Worm (Caenorhabditis elegans) whole organism, L1 larva: ENCODE measurements around the gene B0496.2.

Source experiments
- C34B4.2 ChIP-seq: sonication (generic microtip); optimal IDR thresholded peaks from 2 replicates; lab custom pipeline; 2017; ENCODE audit warnings: mild to moderate bottlenecking, missing genetic modification characterization, missing compliant biosample characterization
- Y116A8C.19 ChIP-seq: sonication (generic microtip); optimal IDR thresholded peaks from 2 replicates; lab custom pipeline; 2016; ENCODE audit warnings: missing compliant biosample characterization, missing genetic modification characterization, borderline replicate concordance
- aly-2 ChIP-seq: fragments of 150-350 bp; optimal IDR thresholded peaks from 2 replicates; lab custom pipeline; 2014; ENCODE audit warnings: missing biosample characterization, missing genetic modification characterization
- blmp-1 ChIP-seq: fragments of 150-350 bp; optimal IDR thresholded peaks from 2 replicates; lab custom pipeline; 2014; ENCODE audit warnings: missing biosample characterization, missing genetic modification characterization
- ceh-8 ChIP-seq: fragments of 200-800 bp; sonication (Bioruptor generic); optimal IDR thresholded peaks from 2 replicates; lab custom pipeline; 2018; ENCODE audit warnings: mild to moderate bottlenecking, missing genetic modification characterization, moderate library complexity, missing compliant biosample characterization
- ceh-82 ChIP-seq, 3 experiments: fragments of 150-350 bp in 1 of 3; sonication (generic microtip) in 2 of 3; optimal IDR thresholded peaks; 2 replicates each; lab custom pipeline; 2014 to 2017; ENCODE audit warnings: missing biosample characterization in 3 of 3, missing genetic modification characterization in 3 of 3
- dsc-1 ChIP-seq: sonication (generic microtip); optimal IDR thresholded peaks from 2 replicates; lab custom pipeline; 2016; ENCODE audit warnings: mild to moderate bottlenecking, missing genetic modification characterization, missing compliant biosample characterization
- efl-1 ChIP-seq, 4 experiments: fragments of 150-350 bp; optimal IDR thresholded peaks in 3 of 4; peaks in 1 of 4; 1 replicate in 1 of 4; 2 replicates in 3 of 4; lab custom pipeline; 2014; ENCODE audit warnings: missing biosample characterization in 2 of 4, missing genetic modification characterization in 2 of 4, missing genetic modification reagents in 2 of 4
- efl-3 ChIP-seq: fragments of 200-800 bp; sonication (Bioruptor generic); optimal IDR thresholded peaks from 2 replicates; lab custom pipeline; 2018; ENCODE audit warnings: mild to moderate bottlenecking, missing genetic modification characterization, missing compliant biosample characterization
- egl-13 ChIP-seq: sonication (generic microtip); optimal IDR thresholded peaks from 2 replicates; lab custom pipeline; 2016; ENCODE audit warnings: missing genotype, missing genetic modification reagents, missing genetic modification characterization, missing compliant biosample characterization
- fkh-10 ChIP-seq: sonication (generic microtip); optimal IDR thresholded peaks from 2 replicates; lab custom pipeline; 2017; ENCODE audit warnings: missing biosample characterization, missing genetic modification reagents, missing genetic modification characterization
- fkh-8 ChIP-seq: sonication (generic microtip); optimal IDR thresholded peaks from 2 replicates; lab custom pipeline; 2016; ENCODE audit warnings: mild to moderate bottlenecking, missing genetic modification characterization, missing compliant biosample characterization
- fos-1 ChIP-seq: fragments of 150-350 bp; optimal IDR thresholded peaks from 2 replicates; lab custom pipeline; 2014; ENCODE audit warnings: missing biosample characterization, missing genetic modification characterization
- grh-1 ChIP-seq: fragments of 200-800 bp; sonication (Bioruptor generic); IDR thresholded peaks from 2 replicates; pipeline ENCODE4 v1.3.6; 2022; ENCODE audit warnings: missing genetic modification reagents, missing genetic modification characterization, missing compliant biosample characterization
- hlh-4 ChIP-seq: sonication (generic microtip); optimal IDR thresholded peaks from 2 replicates; lab custom pipeline; 2016; ENCODE audit warnings: mild to moderate bottlenecking, missing genetic modification characterization, missing compliant biosample characterization
- irx-1 ChIP-seq: sonication (generic microtip); optimal IDR thresholded peaks from 2 replicates; lab custom pipeline; 2016; ENCODE audit warnings: missing genetic modification characterization, missing compliant biosample characterization
- isw-1 ChIP-seq: fragments of 200-800 bp; sonication (Bioruptor generic); IDR thresholded peaks from 2 replicates; pipeline ENCODE4 v1.3.6; 2022; ENCODE audit warnings: missing genetic modification characterization, missing compliant biosample characterization
- lin-13 ChIP-seq: fragments of 150-350 bp; optimal IDR thresholded peaks from 2 replicates; lab custom pipeline; 2014; ENCODE audit warnings: missing biosample characterization, missing genetic modification reagents, missing genetic modification characterization
- lin-14 ChIP-seq: fragments of 200-800 bp; sonication (Bioruptor generic); optimal IDR thresholded peaks from 2 replicates; lab custom pipeline; 2018; ENCODE audit warnings: mild to moderate bottlenecking, missing genetic modification characterization, moderate library complexity, missing compliant biosample characterization
- lin-35 ChIP-seq, 2 experiments: fragments of 150-350 bp; optimal IDR thresholded peaks; 2 replicates each; lab custom pipeline; 2014; ENCODE audit warnings: missing biosample characterization in 2 of 2, missing genetic modification characterization in 2 of 2, missing genetic modification reagents in 2 of 2
- lin-39 ChIP-seq: fragments of 150-350 bp; optimal IDR thresholded peaks from 2 replicates; lab custom pipeline; 2014; ENCODE audit warnings: missing biosample characterization, missing genetic modification reagents, missing genetic modification characterization
- mab-9 ChIP-seq: fragments of 200-800 bp; sonication (Bioruptor generic); IDR thresholded peaks from 2 replicates; pipeline ENCODE4 v1.3.6; 2022; ENCODE audit warnings: missing genetic modification reagents, missing genetic modification characterization, missing compliant biosample characterization
- mdl-1 ChIP-seq, 2 experiments: fragments of 150-350 bp; optimal IDR thresholded peaks; 2 replicates each; lab custom pipeline; 2014 to 2017; ENCODE audit warnings: missing biosample characterization in 2 of 2, missing genetic modification characterization in 2 of 2, inconsistent platforms in 1 of 2
- mef-2 ChIP-seq: fragments of 150-350 bp; optimal IDR thresholded peaks from 2 replicates; lab custom pipeline; 2014; ENCODE audit warnings: missing biosample characterization, missing genetic modification characterization
- mep-1 ChIP-seq: fragments of 150-350 bp; optimal IDR thresholded peaks from 2 replicates; lab custom pipeline; 2014; ENCODE audit warnings: missing biosample characterization, missing genetic modification characterization
- nhr-12 ChIP-seq: sonication (generic microtip); optimal IDR thresholded peaks from 2 replicates; lab custom pipeline; 2017; ENCODE audit warnings: missing biosample characterization, missing genetic modification characterization
- nhr-20 ChIP-seq: sonication (generic microtip); optimal IDR thresholded peaks from 2 replicates; lab custom pipeline; 2016; ENCODE audit warnings: mild to moderate bottlenecking, missing genetic modification characterization, missing compliant biosample characterization
- nhr-237 ChIP-seq: fragments of 150-350 bp; optimal IDR thresholded peaks from 2 replicates; lab custom pipeline; 2014; ENCODE audit warnings: missing biosample characterization, missing genetic modification characterization
- nhr-28 ChIP-seq: fragments of 150-350 bp; optimal IDR thresholded peaks from 2 replicates; lab custom pipeline; 2014; ENCODE audit warnings: missing biosample characterization, missing genetic modification characterization
- nhr-76 ChIP-seq: sonication (generic microtip); optimal IDR thresholded peaks from 2 replicates; lab custom pipeline; 2017; ENCODE audit warnings: missing biosample characterization, missing genetic modification characterization
- nhr-77 ChIP-seq: fragments of 150-350 bp; optimal IDR thresholded peaks from 2 replicates; lab custom pipeline; 2014; ENCODE audit warnings: missing biosample characterization, missing genetic modification characterization
- nhr-84 ChIP-seq: sonication (generic microtip); optimal IDR thresholded peaks from 2 replicates; lab custom pipeline; 2017; ENCODE audit warnings: missing biosample characterization, missing genetic modification characterization
- nhr-85 ChIP-seq: sonication (generic microtip); peaks from one replicate; lab custom pipeline; 2016; ENCODE audit warnings: missing genetic modification characterization, inconsistent platforms, missing compliant biosample characterization
- rnt-1 ChIP-seq: sonication (generic microtip); optimal IDR thresholded peaks from 2 replicates; lab custom pipeline; 2016; ENCODE audit warnings: mild to moderate bottlenecking, missing genetic modification characterization, moderate library complexity, missing compliant biosample characterization
- skn-1 ChIP-seq: fragments of 150-350 bp; optimal IDR thresholded peaks from 2 replicates; lab custom pipeline; 2014; ENCODE audit warnings: missing biosample characterization, missing genetic modification characterization
- snpc-4 ChIP-seq: fragments of 150-350 bp; optimal IDR thresholded peaks from 2 replicates; lab custom pipeline; 2014; ENCODE audit warnings: missing biosample characterization, missing genetic modification characterization
- snu-23 ChIP-seq: sonication (generic microtip); optimal IDR thresholded peaks from 2 replicates; lab custom pipeline; 2016; ENCODE audit warnings: missing genetic modification characterization, missing compliant biosample characterization
- sox-4 ChIP-seq: sonication (generic microtip); optimal IDR thresholded peaks from 2 replicates; lab custom pipeline; 2016; ENCODE audit warnings: missing genetic modification characterization, missing compliant biosample characterization
- sptf-1 ChIP-seq: fragments of 150-350 bp; optimal IDR thresholded peaks from 2 replicates; lab custom pipeline; 2014; ENCODE audit warnings: missing biosample characterization, missing genetic modification characterization
- sup-37 ChIP-seq: fragments of 200-800 bp; sonication (Bioruptor generic); optimal IDR thresholded peaks from 2 replicates; lab custom pipeline; 2018; ENCODE audit warnings: mild to moderate bottlenecking, missing genetic modification characterization, missing compliant biosample characterization
- swsn-7 ChIP-seq: sonication (generic microtip); optimal IDR thresholded peaks from 2 replicates; lab custom pipeline; 2016; ENCODE audit warnings: missing genetic modification characterization, missing compliant biosample characterization
- tbx-2 ChIP-seq: sonication (generic microtip); optimal IDR thresholded peaks from 2 replicates; lab custom pipeline; 2016; ENCODE audit warnings: missing genetic modification characterization, missing compliant biosample characterization
- tlp-1 ChIP-seq: fragments of 150-350 bp; optimal IDR thresholded peaks from 2 replicates; lab custom pipeline; 2014; ENCODE audit warnings: missing biosample characterization, missing genetic modification characterization
- unc-130 ChIP-seq: fragments of 150-350 bp; optimal IDR thresholded peaks from 2 replicates; lab custom pipeline; 2017; ENCODE audit warnings: missing biosample characterization, missing genetic modification characterization, inconsistent platforms
- unc-30 ChIP-seq: sonication (generic microtip); optimal IDR thresholded peaks from 2 replicates; lab custom pipeline; 2017; ENCODE audit warnings: missing biosample characterization, missing genetic modification characterization
- unc-86 ChIP-seq: sonication (generic microtip); optimal IDR thresholded peaks from 2 replicates; lab custom pipeline; 2016; ENCODE audit warnings: missing genetic modification characterization, missing compliant biosample characterization
- unc-98 ChIP-seq: fragments of 200-800 bp; sonication (Bioruptor generic); IDR thresholded peaks from 2 replicates; pipeline ENCODE4 v1.3.6; 2022; ENCODE audit warnings: missing genetic modification characterization, missing compliant biosample characterization
- xbp-1 ChIP-seq: sonication (generic microtip); optimal IDR thresholded peaks from 2 replicates; lab custom pipeline; 2016; ENCODE audit warnings: missing genetic modification characterization, missing compliant biosample characterization
- zag-1 ChIP-seq: fragments of 150-350 bp; optimal IDR thresholded peaks from 2 replicates; lab custom pipeline; 2014; ENCODE audit warnings: missing biosample characterization, missing genetic modification characterization
- ztf-4 ChIP-seq: fragments of 150-350 bp; optimal IDR thresholded peaks from 2 replicates; lab custom pipeline; 2014; ENCODE audit warnings: missing biosample characterization, missing genetic modification characterization

Gene B0496.2

ce11 chrIV:7400502-7401118, 47.0 kb upstream of the B0496.2 start (continued):
- TF ChIP-seq egl-13 (tag; lab: Kevin White, UChicago) (no peak), mdl-1 (tag; optimal IDR thresholded peaks at IDR 0.05; lab: Kevin White, UChicago) (no peak), sup-37 (no peak), unc-30 (no peak), lin-39 (no peak), irx-1 (no peak), nhr-28 (tag; lab: Kevin White, UChicago) (no peak), aly-2 (tag; lab: Kevin White, UChicago) (no peak), unc-98 (GFP tag; lab: Robert Waterston, UW) (no peak), hlh-4 (tag; lab: Kevin White, UChicago) (no peak), snpc-4 (tag; lab: Kevin White, UChicago) (no peak), efl-1 (optimal IDR thresholded peaks at IDR 0.05; lab: Kevin White, UChicago) (no peak), efl-1 (GFP tag; optimal IDR thresholded peaks at IDR 0.05 in 1 of 2; lab: Kevin White, UChicago) (no peak), snu-23 (GFP tag; lab: Kevin White, UChicago) (peak; percentile 20), grh-1 (GFP tag; lab: Robert Waterston, UW) (no peak), isw-1 (no peak), unc-86 (tag; lab: Kevin White, UChicago) (peak; percentile 40), C34B4.2 (tag; lab: Kevin White, UChicago) (no peak), efl-3 (GFP tag; lab: Kevin White, UChicago) (no peak), nhr-12 (tag; lab: Kevin White, UChicago) (no peak), lin-35 (GFP tag; optimal IDR thresholded peaks at IDR 0.05; lab: Kevin White, UChicago) (no peak), nhr-85 (tag; lab: Kevin White, UChicago) (no peak), ceh-8 (GFP tag; lab: Kevin White, UChicago) (no peak), ztf-4 (no peak), swsn-7 (tag; lab: Kevin White, UChicago) (peak; percentile 14), Y116A8C.19 (tag; lab: Kevin White, UChicago) (no peak), tlp-1 (no peak), mep-1 (tag; lab: Kevin White, UChicago) (no peak)

DNA sequence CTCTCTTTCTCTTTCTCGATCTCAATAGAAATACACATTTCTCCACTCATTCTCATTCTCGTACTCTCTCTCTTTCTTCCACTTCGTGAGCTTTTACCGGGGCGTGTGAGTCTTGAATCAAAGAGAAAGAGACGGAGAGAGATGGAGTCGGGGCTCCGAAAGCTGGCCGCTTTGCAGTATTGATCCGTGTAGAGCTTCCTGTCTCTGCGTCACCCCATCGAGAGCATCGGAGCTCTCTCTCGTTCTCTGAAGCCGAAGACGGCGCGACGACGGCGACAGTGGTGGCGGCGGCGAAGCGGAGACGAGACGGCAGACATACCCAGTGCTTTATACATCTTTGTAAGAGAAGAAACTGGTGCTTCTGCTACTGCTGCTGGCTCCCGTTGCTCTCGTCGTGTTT, 45.6 kb upstream of the B0496.2 start:
- TF ChIP-seq swsn-7 (tag; lab: Kevin White, UChicago) (peak; percentile 82), mdl-1 (tag; optimal IDR thresholded peaks at IDR 0.05; lab: Kevin White, UChicago) (no peak), lin-13 (GFP tag; lab: Kevin White, UChicago) (peak; percentile 6), lin-39 (no peak), isw-1 (peak; percentile 69), hlh-4 (tag; lab: Kevin White, UChicago) (no peak), dsc-1 (tag; lab: Kevin White, UChicago) (peak; percentile 72), fos-1 (tag; lab: Kevin White, UChicago) (peak; percentile 70), mep-1 (tag; lab: Kevin White, UChicago) (peak; percentile 75), mef-2 (tag; lab: Kevin White, UChicago) (peak; percentile 67), nhr-76 (tag; lab: Kevin White, UChicago) (no peak), nhr-84 (tag; lab: Kevin White, UChicago) (no peak), nhr-237 (no peak), ceh-82 (tag; optimal IDR thresholded peaks at IDR 0.05; lab: Kevin White, UChicago) (peak; percentile 55 to 88 (median 69)), nhr-77 (tag; lab: Kevin White, UChicago) (peak; percentile 34), mab-9 (GFP tag; lab: Robert Waterston, UW) (0 out of 2 replicates have a peak, but pooled peaks have one; percentile 18), egl-13 (tag; lab: Kevin White, UChicago) (peak; percentile 72), efl-1 (optimal IDR thresholded peaks at IDR 0.05; lab: Kevin White, UChicago) (peak; percentile 39 to 56), efl-1 (GFP tag; optimal IDR thresholded peaks at IDR 0.05 in 1 of 2; lab: Kevin White, UChicago) (peak in 1 of 2 experiments; percentile 30), irx-1 (peak; percentile 37), unc-130 (tag; lab: Kevin White, UChicago) (no peak), nhr-20 (tag; lab: Kevin White, UChicago) (peak; percentile 57), zag-1 (peak; percentile 40), unc-86 (tag; lab: Kevin White, UChicago) (peak; percentile 88), xbp-1 (tag; lab: Kevin White, UChicago) (peak; percentile 62), rnt-1 (tag; lab: Kevin White, UChicago) (peak; percentile 58), ztf-4 (peak; percentile 40), sup-37 (no peak), skn-1 (peak; percentile 49), fkh-10 (GFP tag; lab: Kevin White, UChicago) (peak; percentile 89), lin-14 (GFP tag; lab: Kevin White, UChicago) (peak; percentile 96), sptf-1 (tag; lab: Kevin White, UChicago) (no peak), blmp-1 (no peak), tbx-2 (peak; percentile 83), sox-4 (tag; lab: Kevin White, UChicago) (no peak), fkh-8 (tag; lab: Kevin White, UChicago) (peak; percentile 86), nhr-85 (tag; lab: Kevin White, UChicago) (no peak)
